Fruit fly (Drosophila melanogaster) whole organism: ENCODE measurements around the gene CG33290.

Experiments used
- Dll ChIP-seq: fragments of >200 bp; optimal IDR thresholded peaks from 2 replicates; lab custom pipeline; 2017
- EcR ChIP-seq, 2 experiments: fragments of >200 bp; optimal IDR thresholded peaks; 2 replicates each; lab custom pipeline; 2017; ENCODE audit warnings: missing biosample characterization in 2 of 2, missing genetic modification characterization in 2 of 2, missing genetic modification reagents in 2 of 2
- psq ChIP-seq: fragments of >200 bp; optimal IDR thresholded peaks from 2 replicates; lab custom pipeline; 2017
- usp ChIP-seq: fragments of >200 bp; optimal IDR thresholded peaks from 2 replicates; lab custom pipeline; 2017; ENCODE audit warnings: missing biosample characterization, missing genetic modification characterization, mixed read lengths

- TF ChIP-seq Dll (lab: Kevin White, UChicago) = no peak
- TF ChIP-seq psq = no peak
- no peak for TF ChIP-seq EcR (GFP tag; optimal IDR thresholded peaks at IDR 0.05; lab: Kevin White, UChicago)
- no peak for TF ChIP-seq usp
Measured at dm6 chr3L:21533270-21533948, 8.8 kb upstream of the CG33290 start, which contains the start of gene Mkrn1.
